Worm (Caenorhabditis elegans) whole organism, mixed stage, embryonic: ENCODE results near the gene D1086.18.
"Not testable (repeated sequence)": the region's sequence is repeated elsewhere in the genome, so short reads cannot be mapped to it uniquely, and the experiment has no call there.

Experiments used
- drap-1 ChIP-seq: fragments of 200-800 bp; sonication (Bioruptor generic); optimal IDR thresholded peaks from 3 replicates; lab custom pipeline; 2018; ENCODE audit warnings: mild to moderate bottlenecking, missing genetic modification characterization, missing compliant biosample characterization
- elt-1 ChIP-seq: sonication (generic microtip); optimal IDR thresholded peaks from 2 replicates; lab custom pipeline; 2017; ENCODE audit warnings: missing genetic modification characterization, mild to moderate bottlenecking, missing compliant biosample characterization, antibody characterized with exemption, moderate library complexity, borderline replicate concordance; ENCODE audit not compliant: insufficient read depth
- ham-2 ChIP-seq: fragments of 200-800 bp; sonication (Bioruptor generic); optimal IDR thresholded peaks from 2 replicates; lab custom pipeline; 2018; ENCODE audit warnings: mild to moderate bottlenecking, missing genetic modification characterization, missing compliant biosample characterization
- lin-13 ChIP-seq: fragments of 150-350 bp; optimal IDR thresholded peaks from 2 replicates; lab custom pipeline; 2014; ENCODE audit warnings: missing biosample characterization, missing genetic modification characterization

ce11 chrV:14055097-14055496 lies 30.6 kb upstream of the D1086.18 start:
- TF ChIP-seq elt-1; drap-1 (GFP tag; lab: Kevin White, UChicago); ham-2 (GFP tag; lab: Kevin White, UChicago): not testable (repeated sequence)
- TF ChIP-seq lin-13 (tag; lab: Kevin White, UChicago): peak; percentile 34
